Fruit fly (Drosophila melanogaster): ENCODE data around the gene CG32302.

Gene CG32302

DNA sequence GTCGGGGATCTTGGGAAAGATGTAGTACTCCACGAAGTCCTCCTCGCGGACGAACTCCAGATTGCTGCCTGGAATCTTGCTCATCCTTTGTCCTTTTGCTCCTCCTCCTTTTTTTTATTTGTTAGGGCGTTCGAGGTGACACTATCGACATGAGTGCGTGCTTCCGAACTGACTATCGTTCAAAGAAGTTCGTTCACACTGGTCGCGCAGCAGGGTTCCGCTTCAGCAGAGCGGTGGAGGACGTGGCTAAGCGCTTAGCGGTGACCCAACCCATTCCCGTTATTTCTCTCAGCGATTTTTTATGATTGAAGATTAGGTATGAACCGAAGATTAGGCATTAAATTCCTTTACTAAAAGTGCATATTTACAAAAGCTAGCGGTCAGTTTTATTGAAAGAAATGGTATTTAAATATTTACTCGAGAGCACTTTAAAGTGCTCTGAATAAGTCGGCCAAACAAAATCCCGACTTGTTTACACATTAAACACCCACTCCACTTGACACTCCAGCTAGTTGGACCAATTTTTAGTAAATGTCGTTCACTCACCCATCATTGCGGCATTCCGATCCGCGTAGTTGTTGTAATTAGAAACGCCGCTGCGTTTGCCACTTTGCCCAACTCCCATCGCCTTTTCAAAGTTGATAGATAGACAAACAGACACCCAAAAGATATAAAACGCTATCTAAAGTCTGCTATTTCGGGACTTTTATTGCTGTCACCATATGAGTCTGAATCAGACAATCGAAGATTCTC, 2.8 kb upstream of the CG32302 start, which contains the start of the genes ecd and CG13806:
Gene ecd, minus strand, starts transcription at position 166 of the 753 bp plus-strand sequence.
Gene CG13806, plus strand, starts transcription at position 703 of the 753 bp plus-strand sequence.
- TF ChIP-seq CG17801 (GFP tag; optimal IDR thresholded peaks at IDR 0.05; ENCODE audit: partially characterized antibody) = no peak

DNA sequence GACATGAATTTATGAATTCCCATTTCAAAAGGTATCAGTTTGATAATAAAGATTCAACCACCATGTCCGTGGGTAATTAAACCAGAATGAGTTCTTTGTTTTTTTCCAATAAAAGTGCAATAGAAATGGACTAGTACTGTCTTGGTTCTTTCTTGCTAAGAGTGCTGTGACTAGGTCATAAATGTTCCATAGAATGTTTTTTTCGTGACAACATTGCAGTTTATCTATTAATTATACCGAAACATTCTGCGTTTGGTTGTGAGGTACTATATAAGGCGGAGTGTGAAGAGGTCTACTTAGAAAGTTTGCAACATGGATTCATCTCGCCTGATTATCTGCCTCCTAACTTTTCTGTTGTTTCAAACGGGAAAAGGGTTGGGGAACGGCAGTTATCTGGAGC, 1.1 kb upstream of the CG32302 start, which contains the start of gene obst-I:
Gene obst-I, plus strand, starts transcription at position 301 of the 400 bp plus-strand sequence.
- no peak for TF ChIP-seq CG17801 (GFP tag; optimal IDR thresholded peaks at IDR 0.05; ENCODE audit: partially characterized antibody)

DNA sequence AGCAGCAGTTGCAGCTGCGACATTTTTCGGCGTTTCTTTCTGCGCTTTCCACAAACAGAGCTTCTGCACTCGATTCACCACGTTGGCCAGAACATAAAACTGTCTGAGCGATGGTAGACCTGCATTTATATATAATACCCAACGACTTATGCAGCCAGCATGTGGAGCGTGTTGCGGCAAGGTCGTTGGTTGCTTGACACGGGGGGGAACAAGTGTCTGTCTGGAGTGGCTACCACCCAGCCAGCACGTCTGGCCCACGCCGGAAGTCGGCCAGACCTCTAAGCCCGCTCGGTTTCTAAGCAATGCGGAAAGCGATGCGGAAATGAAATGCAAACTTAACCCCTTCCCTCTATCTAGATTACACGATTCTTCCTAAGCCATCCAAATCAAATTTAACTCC, 4.0 kb downstream of the CG32302 start, which contains the start of gene yellow-g:
Gene yellow-g, minus strand, starts transcription at position 101 of the 400 bp plus-strand sequence.
- TF ChIP-seq CG17801 (GFP tag; optimal IDR thresholded peaks at IDR 0.05; ENCODE audit: partially characterized antibody) = no peak

DNA sequence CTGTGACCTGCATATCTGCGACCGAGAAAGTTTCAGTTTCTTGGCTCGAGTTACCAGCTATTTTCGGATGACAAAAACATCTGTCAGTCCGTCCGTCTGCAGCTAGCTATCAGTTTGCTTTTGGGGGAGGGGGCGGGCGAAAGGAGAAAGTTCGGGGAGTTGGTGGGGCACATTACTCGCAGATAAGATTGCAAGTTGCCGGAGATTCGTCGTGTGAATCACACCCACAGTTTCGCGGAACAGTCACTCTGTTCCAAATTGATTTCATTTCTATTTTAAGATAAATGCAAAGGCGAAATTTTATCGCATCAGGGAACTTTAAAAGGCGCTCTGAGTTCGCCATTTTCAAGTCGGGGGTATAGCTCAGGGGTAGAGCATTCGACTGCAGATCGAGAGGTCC, 4.8 kb downstream of the CG32302 start:
- TF ChIP-seq CG17801 (GFP tag; optimal IDR thresholded peaks at IDR 0.05; ENCODE audit: partially characterized antibody) = no peak

DNA sequence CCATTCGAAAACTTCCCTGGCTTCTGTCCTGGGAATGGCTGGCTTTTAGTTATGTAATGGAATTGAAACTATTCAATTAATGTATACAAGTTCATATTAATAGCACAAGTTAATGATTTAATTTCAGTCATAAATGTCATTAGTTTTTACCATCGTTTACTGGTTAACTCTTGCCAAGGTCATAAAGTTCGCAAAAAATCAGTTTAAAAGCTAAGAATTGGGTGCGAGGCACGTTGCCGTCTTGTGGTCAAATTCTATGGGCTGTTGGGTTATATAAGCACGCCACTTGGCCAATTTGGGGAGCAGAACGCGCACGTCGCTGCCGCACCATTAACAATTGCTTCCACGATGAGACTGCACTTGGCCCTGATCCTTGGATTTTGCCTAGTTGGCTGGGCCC, 7.6 kb downstream of the CG32302 start, which contains the start of gene yellow-g2:
Gene yellow-g2, plus strand, starts transcription at position 301 of the 400 bp plus-strand sequence.
- TF ChIP-seq CG17801 (GFP tag; optimal IDR thresholded peaks at IDR 0.05; ENCODE audit: partially characterized antibody) = no peak

DNA sequence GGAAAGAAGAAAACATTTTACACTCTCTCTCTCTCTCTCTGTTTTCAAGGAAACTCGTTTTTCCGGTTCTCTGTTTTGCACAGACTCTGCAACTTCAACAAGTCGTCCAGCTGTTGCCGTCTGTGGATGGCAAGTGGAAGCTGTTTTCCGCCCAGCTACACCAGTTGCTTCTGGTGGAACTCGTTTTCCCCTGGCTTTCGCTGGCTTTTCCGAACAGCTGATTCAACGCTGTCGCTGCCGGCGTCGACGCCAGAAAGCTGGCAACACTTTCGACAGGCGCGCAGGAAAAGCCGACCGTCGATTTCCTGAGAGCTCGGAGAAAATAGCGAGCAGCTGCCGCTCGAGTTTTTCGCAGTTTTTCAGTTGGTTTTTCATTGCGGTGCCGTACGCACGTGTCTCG, 13.9 kb downstream of the CG32302 start, which contains the start of gene MsR2:
Gene MsR2, plus strand, starts transcription at position 378 of the 400 bp plus-strand sequence.
- no peak for TF ChIP-seq CG17801 (GFP tag; optimal IDR thresholded peaks at IDR 0.05; ENCODE audit: partially characterized antibody)

All from ovary, adult (tissue).